Fruit fly (Drosophila melanogaster): ENCODE measurements around the gene CG32985.

dm6 chr2L:8940680-8941079 lies 21.7 kb upstream of the CG32985 start:
- TF ChIP-seq svp (GFP tag) (peak; percentile 72), Lpt (GFP tag; optimal IDR thresholded peaks at IDR 0.05) (no peak), Sox15 (GFP tag; optimal IDR thresholded peaks at IDR 0.05) (no peak), CG8632 (GFP tag; optimal IDR thresholded peaks at IDR 0.05) (no peak), eg (GFP tag; IDR thresholded peaks at IDR 0.05) (no peak), CG4318 (GFP tag; optimal IDR thresholded peaks at IDR 0.05) (no peak), CG6808 (GFP tag; optimal IDR thresholded peaks at IDR 0.05) (no peak), dac (GFP tag; optimal IDR thresholded peaks at IDR 0.05) (no peak), CG6854 (GFP tag; optimal IDR thresholded peaks at IDR 0.05) (no peak), Blimp-1 (GFP tag; optimal IDR thresholded peaks at IDR 0.05) (no peak), CG10631 (GFP tag; optimal IDR thresholded peaks at IDR 0.05) (no peak), Gug (GFP tag; IDR thresholded peaks at IDR 0.05) (no peak), CG11762 (GFP tag; optimal IDR thresholded peaks at IDR 0.05; ENCODE audit: insufficient read depth) (no peak)
